Fruit fly (Drosophila melanogaster) whole organism, prepupa: ENCODE data around the gene Mms19.

Source experiments
- CG8632 ChIP-seq: fragments of 200-800 bp; sonication (Bioruptor generic); optimal IDR thresholded peaks from 3 replicates; lab custom pipeline; 2016; ENCODE audit warnings: missing biosample characterization, missing genetic modification characterization
- Sox14 ChIP-seq: fragments of 200-800 bp; sonication (Bioruptor generic); optimal IDR thresholded peaks from 3 replicates; lab custom pipeline; 2016; ENCODE audit warnings: missing biosample characterization, missing genetic modification characterization
- salr ChIP-seq, 2 experiments: fragments of 200-800 bp; sonication (Bioruptor generic); optimal IDR thresholded peaks; 3 replicates each; lab custom pipeline; 2016 to 2018; ENCODE audit warnings: missing biosample characterization in 2 of 2, missing genetic modification characterization in 2 of 2, mild to moderate bottlenecking in 1 of 2

DNA sequence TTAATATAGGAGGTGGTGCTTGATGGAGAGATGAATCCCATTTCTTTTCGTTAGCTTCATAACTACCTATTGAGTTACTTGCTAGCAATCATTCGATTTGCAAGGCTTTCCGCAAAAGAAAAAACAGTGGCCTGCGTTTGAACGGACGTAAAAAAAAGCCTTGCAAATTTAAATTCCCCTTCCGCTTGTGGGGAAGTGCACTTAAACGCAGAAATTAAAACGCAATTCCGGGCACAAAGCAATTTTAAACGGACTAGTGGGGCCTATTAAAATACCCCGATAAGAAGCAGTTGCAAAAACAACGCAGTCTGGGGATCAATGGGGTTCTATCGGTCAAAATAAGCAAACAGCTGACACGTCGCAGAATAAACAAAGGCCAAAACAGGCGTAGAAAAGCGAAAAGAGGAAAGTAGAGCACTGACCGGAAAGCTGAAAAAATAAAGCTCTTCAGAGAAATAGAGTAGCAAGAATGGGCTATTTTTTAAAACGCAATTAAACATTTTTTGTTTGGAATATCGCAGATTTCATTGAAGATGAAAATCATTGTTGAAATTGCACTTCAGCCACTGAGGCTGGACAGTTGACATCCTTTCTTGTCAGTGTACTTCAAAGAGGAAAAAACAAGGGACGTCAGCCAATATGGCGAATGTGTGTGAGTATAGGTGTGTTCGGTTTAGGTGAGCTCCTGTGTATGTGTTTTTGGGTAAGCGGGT is 18.3 kb downstream of the Mms19 start:
- TF ChIP-seq CG8632 (GFP tag; lab: Kevin White, UChicago) (peak; percentile 27), salr (GFP tag; optimal IDR thresholded peaks at IDR 0.05; lab: Kevin White, UChicago) (peak; percentile 29 to 61), Sox14 (GFP tag; lab: Kevin White, UChicago) (peak; percentile 47)
